Worm (Caenorhabditis elegans) whole organism, L2 larva: Measurements from ENCODE around the gene F56C3.7.
"Not testable (repeated sequence)": the region's sequence is repeated elsewhere in the genome, so short reads cannot be mapped to it uniquely, and the experiment has no call there.

Experiments
- C34F6.9 ChIP-seq: fragments of 150-350 bp; optimal IDR thresholded peaks from 2 replicates; lab custom pipeline; 2014; ENCODE audit warnings: missing biosample characterization, missing genetic modification characterization
- F13H6.1 ChIP-seq: sonication (generic microtip); optimal IDR thresholded peaks from 2 replicates; lab custom pipeline; 2016; ENCODE audit warnings: missing genetic modification characterization, missing compliant biosample characterization
- R02D3.7 ChIP-seq: fragments of 150-350 bp; optimal IDR thresholded peaks from 2 replicates; lab custom pipeline; 2014; ENCODE audit warnings: missing biosample characterization, missing genetic modification characterization
- Y55F3AM.14 ChIP-seq: fragments of 200-800 bp; sonication (Bioruptor generic); optimal IDR thresholded peaks from 2 replicates; lab custom pipeline; 2018; ENCODE audit warnings: mild to moderate bottlenecking, missing genetic modification characterization, missing compliant biosample characterization
- ZK546.5 ChIP-seq: sonication (generic microtip); optimal IDR thresholded peaks from 2 replicates; lab custom pipeline; 2017; ENCODE audit warnings: missing biosample characterization, missing genetic modification characterization
- alr-1 ChIP-seq: fragments of 150-350 bp; optimal IDR thresholded peaks from 2 replicates; lab custom pipeline; 2014; ENCODE audit warnings: missing biosample characterization, missing genetic modification characterization
- aly-2 ChIP-seq: fragments of 150-350 bp; optimal IDR thresholded peaks from 2 replicates; lab custom pipeline; 2014; ENCODE audit warnings: missing biosample characterization, missing genetic modification characterization
- blmp-1 ChIP-seq: sonication (generic microtip); optimal IDR thresholded peaks from 2 replicates; lab custom pipeline; 2017; ENCODE audit warnings: missing genetic modification characterization, mild to moderate bottlenecking, missing compliant biosample characterization, antibody characterized with exemption, moderate library complexity; ENCODE audit not compliant: insufficient read depth
- ceh-16 ChIP-seq: fragments of 150-350 bp; optimal IDR thresholded peaks from 2 replicates; lab custom pipeline; 2014; ENCODE audit warnings: missing biosample characterization, missing genetic modification characterization
- ceh-82 ChIP-seq: fragments of 150-350 bp; optimal IDR thresholded peaks from 2 replicates; lab custom pipeline; 2014; ENCODE audit warnings: missing biosample characterization, missing genetic modification characterization
- dmd-4 ChIP-seq: sonication (generic microtip); optimal IDR thresholded peaks from 2 replicates; lab custom pipeline; 2017; ENCODE audit warnings: missing biosample characterization, missing genetic modification characterization
- egl-27 ChIP-seq: sonication (generic microtip); optimal IDR thresholded peaks from 3 replicates; lab custom pipeline; 2017; ENCODE audit warnings: missing biosample characterization, missing genetic modification reagents, missing genetic modification characterization
- fos-1 ChIP-seq: fragments of 150-350 bp; optimal IDR thresholded peaks from 2 replicates; lab custom pipeline; 2014; ENCODE audit warnings: missing biosample characterization, missing genetic modification characterization
- gmeb-1 ChIP-seq: fragments of 150-350 bp; optimal IDR thresholded peaks from 2 replicates; lab custom pipeline; 2014; ENCODE audit warnings: missing biosample characterization, missing genetic modification characterization
- lin-11 ChIP-seq: fragments of 150-350 bp; sonication (generic microtip); optimal IDR thresholded peaks from 2 replicates; lab custom pipeline; 2014; ENCODE audit warnings: missing biosample characterization, missing genetic modification characterization, inconsistent platforms, mixed read lengths
- lin-39 ChIP-seq: fragments of 150-350 bp; optimal IDR thresholded peaks from 2 replicates; lab custom pipeline; 2014; ENCODE audit warnings: missing biosample characterization, missing genetic modification reagents, missing genetic modification characterization
- lsy-2 ChIP-seq, 2 experiments: fragments of 150-350 bp in 1 of 2; sonication (generic microtip) in 1 of 2; optimal IDR thresholded peaks; 2 replicates each; lab custom pipeline; 2014 to 2017; ENCODE audit warnings: missing biosample characterization in 2 of 2, missing genetic modification characterization in 2 of 2
- mab-5 ChIP-seq: fragments of 150-350 bp; optimal IDR thresholded peaks from 2 replicates; lab custom pipeline; 2014; ENCODE audit warnings: missing biosample characterization, missing genetic modification characterization
- mbf-1 ChIP-seq: sonication (generic microtip); optimal IDR thresholded peaks from 2 replicates; lab custom pipeline; 2017; ENCODE audit warnings: missing biosample characterization, missing genetic modification characterization
- nhr-10 ChIP-seq: sonication (generic microtip); optimal IDR thresholded peaks from 2 replicates; lab custom pipeline; 2017; ENCODE audit warnings: missing biosample characterization, missing genetic modification characterization
- nhr-11 ChIP-seq: fragments of 150-350 bp; optimal IDR thresholded peaks from 2 replicates; lab custom pipeline; 2014; ENCODE audit warnings: missing biosample characterization, missing genetic modification characterization
- nhr-12 ChIP-seq: fragments of 150-350 bp; optimal IDR thresholded peaks from 2 replicates; lab custom pipeline; 2014; ENCODE audit warnings: missing biosample characterization, missing genetic modification characterization
- nhr-129 ChIP-seq: fragments of 150-350 bp; optimal IDR thresholded peaks from 2 replicates; lab custom pipeline; 2014; ENCODE audit warnings: missing biosample characterization, missing genetic modification characterization
- nhr-21 ChIP-seq: fragments of 150-350 bp; optimal IDR thresholded peaks from 2 replicates; lab custom pipeline; 2014; ENCODE audit warnings: missing biosample characterization, missing genetic modification characterization
- nhr-23 ChIP-seq: fragments of 150-350 bp; optimal IDR thresholded peaks from 2 replicates; lab custom pipeline; 2014; ENCODE audit warnings: missing biosample characterization, missing genetic modification reagents, missing genetic modification characterization
- nhr-25 ChIP-seq: fragments of 150-350 bp; sonication (generic microtip); optimal IDR thresholded peaks from 3 replicates; lab custom pipeline; 2014; ENCODE audit warnings: missing biosample characterization, missing genetic modification characterization
- nhr-6 ChIP-seq: fragments of 150-350 bp; optimal IDR thresholded peaks from 2 replicates; lab custom pipeline; 2014; ENCODE audit warnings: missing biosample characterization, missing genetic modification characterization
- nhr-77 ChIP-seq: fragments of 150-350 bp; optimal IDR thresholded peaks from 2 replicates; lab custom pipeline; 2014; ENCODE audit warnings: missing biosample characterization, missing genetic modification characterization
- peb-1 ChIP-seq: fragments of 150-350 bp; optimal IDR thresholded peaks from 2 replicates; lab custom pipeline; 2014; ENCODE audit warnings: missing biosample characterization, missing genetic modification characterization
- sem-4 ChIP-seq: fragments of 150-350 bp; optimal IDR thresholded peaks from 2 replicates; lab custom pipeline; 2014; ENCODE audit warnings: missing biosample characterization, missing genetic modification reagents, missing genetic modification characterization
- skn-1 ChIP-seq: sonication (generic microtip); optimal IDR thresholded peaks from 2 replicates; lab custom pipeline; 2017; ENCODE audit warnings: missing biosample characterization, missing genetic modification characterization
- sma-3 ChIP-seq: sonication (generic microtip); optimal IDR thresholded peaks from 2 replicates; lab custom pipeline; 2016; ENCODE audit warnings: missing genetic modification reagents, missing genetic modification characterization, missing compliant biosample characterization
- sma-9 ChIP-seq, 2 experiments: fragments of 150-350 bp in 1 of 2; sonication (generic microtip) in 1 of 2; optimal IDR thresholded peaks; 2 replicates each; lab custom pipeline; 2014 to 2016; ENCODE audit warnings: missing genetic modification characterization in 2 of 2, mild to moderate bottlenecking in 1 of 2, missing biosample characterization in 1 of 2, missing compliant biosample characterization in 1 of 2, missing genetic modification reagents in 1 of 2, moderate library complexity in 1 of 2
- snpc-4 ChIP-seq: fragments of 150-350 bp; optimal IDR thresholded peaks from 2 replicates; lab custom pipeline; 2014; ENCODE audit warnings: missing biosample characterization, missing genetic modification characterization
- unc-39 ChIP-seq: fragments of 150-350 bp; optimal IDR thresholded peaks from 2 replicates; lab custom pipeline; 2014; ENCODE audit warnings: missing biosample characterization, missing genetic modification characterization
- unc-55 ChIP-seq: fragments of 150-350 bp; sonication (generic microtip); optimal IDR thresholded peaks from 3 replicates; lab custom pipeline; 2014; ENCODE audit warnings: missing biosample characterization, missing genetic modification reagents, missing genetic modification characterization
- unc-62 ChIP-seq: fragments of 150-350 bp; optimal IDR thresholded peaks from 2 replicates; lab custom pipeline; 2014; ENCODE audit warnings: missing biosample characterization, missing genetic modification reagents, missing genetic modification characterization
- zag-1 ChIP-seq: fragments of 150-350 bp; optimal IDR thresholded peaks from 2 replicates; lab custom pipeline; 2014; ENCODE audit warnings: missing biosample characterization, missing genetic modification characterization
- ztf-1 ChIP-seq: fragments of 200-800 bp; sonication (Bioruptor generic); conservative IDR thresholded peaks from 2 replicates; pipeline ENCODE4 v1.3.6; 2022; ENCODE audit warnings: missing genetic modification characterization, missing compliant biosample characterization
- ztf-11 ChIP-seq: sonication (generic microtip); optimal IDR thresholded peaks from 2 replicates; lab custom pipeline; 2017; ENCODE audit warnings: missing biosample characterization, missing genetic modification characterization
- ztf-4 ChIP-seq: fragments of 150-350 bp; optimal IDR thresholded peaks from 2 replicates; lab custom pipeline; 2014; ENCODE audit warnings: missing biosample characterization, missing genetic modification characterization

F56C3.7 gene

ce11 chrX:1403971-1404370, 33.4 kb upstream of the F56C3.7 start, which contains the start of gene ZK402.1:
TSS of gene ZK402.1 (plus strand) at chrX:1404271.
- not testable (repeated sequence) for TF ChIP-seq nhr-11, sem-4, C34F6.9 (tag; lab: Kevin White, UChicago)
- TF ChIP-seq, all 48 proteins: peak for 0; not testable (repeated sequence) for 48

- TF ChIP-seq ceh-82, egl-27, unc-39 (tag; lab: Kevin White, UChicago): not testable (repeated sequence)
Observed at ce11 chrX:1403444-1403843, 32.9 kb upstream of the F56C3.7 start, which contains the start of gene ZK402.2. TSS of gene ZK402.2 (plus strand) at chrX:1403744.

- no peak for TF ChIP-seq ZK546.5
- no peak for TF ChIP-seq zag-1
- no peak for TF ChIP-seq nhr-21
- TF ChIP-seq lin-39 (tag; lab: Kevin White, UChicago) = no peak
- no peak for TF ChIP-seq unc-39 (tag; lab: Kevin White, UChicago)
- TF ChIP-seq nhr-12 (tag; lab: Kevin White, UChicago) = no peak
- no peak for TF ChIP-seq mab-5 (tag; lab: Kevin White, UChicago)
- no peak for TF ChIP-seq fos-1 (tag; lab: Kevin White, UChicago)
- TF ChIP-seq blmp-1 (tag; lab: Kevin White, UChicago) = no peak
- no peak for TF ChIP-seq aly-2 (tag; lab: Kevin White, UChicago)
- TF ChIP-seq unc-55 (GFP tag; lab: Kevin White, UChicago) = no peak
- no peak for TF ChIP-seq ceh-16 (tag; lab: Kevin White, UChicago)
- TF ChIP-seq lsy-2 (tag; optimal IDR thresholded peaks at IDR 0.05; lab: Kevin White, UChicago) = no peak
- TF ChIP-seq ztf-1 = no peak
- TF ChIP-seq sma-3 = no peak
Observed at ce11 chrX:1401259-1401658, 30.7 kb upstream of the F56C3.7 start, which contains the start of gene ZK402.5. TSS of gene ZK402.5 (minus strand) at chrX:1401359.

- TF ChIP-seq gmeb-1 (no peak), ztf-4 (tag; lab: Kevin White, UChicago) (no peak), nhr-12 (tag; lab: Kevin White, UChicago) (no peak), C34F6.9 (tag; lab: Kevin White, UChicago) (no peak)
Observed at ce11 chrX:1397516-1397915, 26.9 kb upstream of the F56C3.7 start, which contains the start of gene H39E20.1. TSS of gene H39E20.1 (minus strand) at chrX:1397616.

- TF ChIP-seq egl-27 (tag; lab: Kevin White, UChicago) (peak; percentile 49), ceh-82 (tag; lab: Kevin White, UChicago) (no peak), unc-55 (GFP tag; lab: Kevin White, UChicago) (no peak), mbf-1 (no peak), lsy-2 (tag; optimal IDR thresholded peaks at IDR 0.05; lab: Kevin White, UChicago) (peak in 1 of 2 experiments; percentile 31), nhr-10 (tag; lab: Kevin White, UChicago) (no peak), ceh-16 (tag; lab: Kevin White, UChicago) (no peak), nhr-77 (tag; lab: Kevin White, UChicago) (no peak), sem-4 (tag; lab: Kevin White, UChicago) (no peak), R02D3.7 (tag; lab: Kevin White, UChicago) (no peak), lin-39 (tag; lab: Kevin White, UChicago) (no peak), F13H6.1 (tag; lab: Kevin White, UChicago) (peak; percentile 66), fos-1 (tag; lab: Kevin White, UChicago) (peak; percentile 12), sma-9 (GFP tag; optimal IDR thresholded peaks at IDR 0.05; lab: Kevin White, UChicago) (peak; percentile 88), sma-9 (tag; optimal IDR thresholded peaks at IDR 0.05; lab: Kevin White, UChicago) (no peak), nhr-25 (tag; lab: Kevin White, UChicago) (no peak), nhr-23 (tag; lab: Kevin White, UChicago) (no peak), dmd-4 (tag; lab: Kevin White, UChicago) (no peak), C34F6.9 (tag; lab: Kevin White, UChicago) (no peak), alr-1 (tag; lab: Kevin White, UChicago) (no peak), peb-1 (tag; lab: Kevin White, UChicago) (no peak), unc-39 (tag; lab: Kevin White, UChicago) (no peak), lin-11 (tag; lab: Kevin White, UChicago) (no peak), zag-1 (no peak), skn-1 (tag; lab: Kevin White, UChicago) (no peak), nhr-12 (tag; lab: Kevin White, UChicago) (no peak), Y55F3AM.14 (no peak), blmp-1 (tag; lab: Kevin White, UChicago) (no peak), ztf-4 (tag; lab: Kevin White, UChicago) (no peak), sma-3 (no peak), unc-62 (GFP tag; lab: Kevin White, UChicago) (no peak), gmeb-1 (no peak), nhr-6 (no peak), ztf-11 (no peak), mab-5 (tag; lab: Kevin White, UChicago) (no peak), nhr-129 (peak; percentile 59), nhr-21 (peak; percentile 64), snpc-4 (tag; lab: Kevin White, UChicago) (no peak), aly-2 (tag; lab: Kevin White, UChicago) (no peak)
Observed at ce11 chrX:1395793-1396192, 25.2 kb upstream of the F56C3.7 start.
